Worm (Caenorhabditis elegans) whole organism, late embryonic: ENCODE measurements around the gene T14B4.5.

Experiments used
- ceh-31 ChIP-seq: sonication (generic microtip); optimal IDR thresholded peaks from 2 replicates; lab custom pipeline; 2016; ENCODE audit warnings: missing genetic modification characterization, missing compliant biosample characterization
- fkh-10 ChIP-seq: fragments of 150-350 bp; optimal IDR thresholded peaks from 2 replicates; lab custom pipeline; 2014; ENCODE audit warnings: missing biosample characterization, missing genetic modification reagents, missing genetic modification characterization
- madf-2 ChIP-seq: sonication (generic microtip); optimal IDR thresholded peaks from 2 replicates; lab custom pipeline; 2017; ENCODE audit warnings: missing genetic modification characterization, missing compliant biosample characterization
- nhr-11 ChIP-seq: fragments of 150-350 bp; optimal IDR thresholded peaks from 2 replicates; lab custom pipeline; 2014; ENCODE audit warnings: missing biosample characterization, missing genetic modification characterization
- pqm-1 ChIP-seq: sonication (generic microtip); optimal IDR thresholded peaks from 2 replicates; lab custom pipeline; 2016; ENCODE audit warnings: missing genetic modification characterization, missing compliant biosample characterization
- ref-2 ChIP-seq: sonication (generic microtip); optimal IDR thresholded peaks from 2 replicates; lab custom pipeline; 2016; ENCODE audit warnings: missing genetic modification characterization, missing compliant biosample characterization
- sdc-2 ChIP-seq: sonication (generic microtip); optimal IDR thresholded peaks from 2 replicates; lab custom pipeline; 2016; ENCODE audit warnings: missing genotype, missing genetic modification characterization, missing compliant biosample characterization
- unc-55 ChIP-seq: sonication (generic microtip); optimal IDR thresholded peaks from 2 replicates; lab custom pipeline; 2017; ENCODE audit warnings: missing biosample characterization, missing genetic modification reagents, missing genetic modification characterization

DNA sequence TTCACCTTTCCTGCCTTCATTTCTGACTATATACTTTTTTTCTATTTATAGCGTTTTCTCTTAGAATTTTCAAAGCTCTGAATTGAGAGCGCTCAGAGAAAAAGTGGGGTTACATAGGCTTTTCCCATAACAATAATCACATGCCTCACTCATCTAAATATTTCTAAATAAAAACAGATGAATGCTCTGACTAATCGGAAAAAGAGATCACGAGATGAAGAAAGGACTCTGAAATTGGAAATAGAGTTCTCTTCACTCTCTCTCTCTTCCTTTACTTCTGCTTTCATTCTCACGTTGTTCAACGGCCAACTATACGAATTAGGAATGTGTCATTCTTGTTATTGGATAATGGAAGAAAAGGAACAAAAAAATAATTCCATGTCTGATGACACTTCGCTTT, 27.6 kb upstream of the T14B4.5 start:
- TF ChIP-seq pqm-1 (tag; lab: Kevin White, UChicago): no peak
- no peak for TF ChIP-seq madf-2
- TF ChIP-seq fkh-10: no peak
- no peak for TF ChIP-seq ref-2 (tag; lab: Kevin White, UChicago)
- no peak for TF ChIP-seq unc-55 (GFP tag; lab: Kevin White, UChicago)
- no peak for TF ChIP-seq ceh-31
- no peak for TF ChIP-seq sdc-2 (tag; lab: Kevin White, UChicago)
- TF ChIP-seq nhr-11 (tag; lab: Kevin White, UChicago): no peak
